Fruit fly (Drosophila melanogaster): ENCODE results near the gene CG7560.
A peak's percentile ranks its signal among the peaks of the same experiment; 100 is the strongest.

Gene CG7560

DNA sequence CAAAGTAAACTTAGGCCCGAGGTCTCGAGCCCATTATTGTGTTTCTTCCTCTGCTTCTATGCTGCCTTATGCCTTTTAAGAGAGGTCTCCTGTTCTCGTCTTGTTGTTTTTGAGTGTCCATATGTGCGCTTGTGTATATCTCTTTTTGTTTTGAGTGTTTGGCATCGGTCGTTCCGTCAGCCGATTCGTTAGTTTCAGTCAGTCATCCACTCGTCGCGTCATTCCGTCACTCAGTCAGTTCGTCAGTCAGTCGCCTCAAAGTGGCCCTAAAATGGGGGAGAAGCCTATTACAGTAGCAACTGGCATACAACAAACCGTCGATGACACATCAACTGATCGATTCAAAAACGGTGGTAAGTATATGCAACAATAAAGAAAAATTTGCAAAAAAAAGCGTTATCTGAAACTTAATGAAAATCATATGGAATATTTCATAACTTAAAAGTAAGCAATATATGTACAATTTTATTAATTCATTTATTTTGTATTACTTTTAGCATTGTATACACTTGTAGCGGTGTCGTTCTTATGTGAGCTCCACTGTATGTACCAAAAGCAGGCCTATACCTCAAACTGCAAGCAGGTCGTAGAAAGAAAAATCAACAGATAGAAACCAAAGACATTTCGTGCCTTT, 6.8 kb upstream of the CG7560 start (continued):
- TF ChIP-seq CrebB (tag; optimal IDR thresholded peaks at IDR 0.05): peak; percentile 87
- peak; percentile 96 for TF ChIP-seq dmrt11E (tag; optimal IDR thresholded peaks at IDR 0.05)
- TF ChIP-seq CG1233 (GFP tag; optimal IDR thresholded peaks at IDR 0.05): peak; percentile 94
- TF ChIP-seq dan (GFP tag; IDR thresholded peaks at IDR 0.05): peak; percentile 94
- no peak for TF ChIP-seq Dll (GFP tag; IDR thresholded peaks at IDR 0.05; ENCODE audit: partially characterized antibody)
- peak; percentile 96 for TF ChIP-seq CG13424 (tag; optimal IDR thresholded peaks at IDR 0.05)
- peak; percentile 81 for TF ChIP-seq CkIIα-i1 (GFP tag; IDR thresholded peaks at IDR 0.05)
- no peak for TF ChIP-seq nerfin-2 (GFP tag; IDR thresholded peaks at IDR 0.05; ENCODE audit: partially characterized antibody)
- TF ChIP-seq Six4 (GFP tag; optimal IDR thresholded peaks at IDR 0.05): peak; percentile 93
- TF ChIP-seq NC2β (GFP tag; optimal IDR thresholded peaks at IDR 0.05): peak; percentile 82
- peak; percentile 90 for TF ChIP-seq lab (GFP tag; optimal IDR thresholded peaks at IDR 0.05)
- peak; percentile 86 for TF ChIP-seq lilli (GFP tag; optimal IDR thresholded peaks at IDR 0.05)
- peak; percentile 5 for TF ChIP-seq gro (GFP tag; optimal IDR thresholded peaks at IDR 0.05)
- TF ChIP-seq vnd (GFP tag; IDR thresholded peaks at IDR 0.05; ENCODE audit: partially characterized antibody): no peak
- TF ChIP-seq CG5180 (GFP tag; optimal IDR thresholded peaks at IDR 0.05): peak; percentile 84
- TF ChIP-seq oc (tag; optimal IDR thresholded peaks at IDR 0.05): peak; percentile 95
- TF ChIP-seq sqz (GFP tag; optimal IDR thresholded peaks at IDR 0.05): peak; percentile 84
- no peak for TF ChIP-seq bbx (GFP tag; IDR thresholded peaks at IDR 0.05; ENCODE audit: partially characterized antibody)
- TF ChIP-seq lmd (GFP tag; IDR thresholded peaks at IDR 0.05): peak; percentile 97
- peak; percentile 97 for TF ChIP-seq Xrp1 (GFP tag; IDR thresholded peaks at IDR 0.05)
- TF ChIP-seq CG18476 (GFP tag; optimal IDR thresholded peaks at IDR 0.05): peak; percentile 89
- peak; percentile 81 for TF ChIP-seq GATAe (GFP tag; conservative IDR thresholded peaks at IDR 0.05)
- TF ChIP-seq gsb (GFP tag; IDR thresholded peaks at IDR 0.05): peak; percentile 80
- TF ChIP-seq Fer1 (GFP tag; optimal IDR thresholded peaks at IDR 0.05): peak; percentile 92
- TF ChIP-seq cg (GFP tag; optimal IDR thresholded peaks at IDR 0.05): no peak
- no peak for TF ChIP-seq HLH4C (GFP tag; IDR thresholded peaks at IDR 0.05; ENCODE audit: partially characterized antibody)
- TF ChIP-seq CG5245 (GFP tag; optimal IDR thresholded peaks at IDR 0.05): peak; percentile 90
- TF ChIP-seq CG8388 (GFP tag; optimal IDR thresholded peaks at IDR 0.05): peak; percentile 92
- peak; percentile 96 for TF ChIP-seq Lim3 (GFP tag; IDR thresholded peaks at IDR 0.05)
- peak; percentile 91 for TF ChIP-seq ATbp (GFP tag; optimal IDR thresholded peaks at IDR 0.05)
- TF ChIP-seq CG8089 (GFP tag; optimal IDR thresholded peaks at IDR 0.05): peak; percentile 86
- peak; percentile 86 for TF ChIP-seq CG30403 (GFP tag; optimal IDR thresholded peaks at IDR 0.05)
- no peak for TF ChIP-seq usp (GFP tag; optimal IDR thresholded peaks at IDR 0.05)
- TF ChIP-seq chif (GFP tag; optimal IDR thresholded peaks at IDR 0.05): peak; percentile 80 to 93
- TF ChIP-seq mld (GFP tag; IDR thresholded peaks at IDR 0.05; ENCODE audit: partially characterized antibody): no peak
- peak; percentile 75 for TF ChIP-seq Side (GFP tag; optimal IDR thresholded peaks at IDR 0.05)
- TF ChIP-seq CG17568 (GFP tag; optimal IDR thresholded peaks at IDR 0.05): peak; percentile 87
- TF ChIP-seq pros (GFP tag; optimal IDR thresholded peaks at IDR 0.05): peak; percentile 51
- peak; percentile 94 for TF ChIP-seq Spps (tag; optimal IDR thresholded peaks at IDR 0.05)
- peak; percentile 92 for TF ChIP-seq sim (GFP tag; IDR thresholded peaks at IDR 0.05)
- peak; percentile 95 for TF ChIP-seq CG31441 (GFP tag; IDR thresholded peaks at IDR 0.05)
- TF ChIP-seq CG10147 (GFP tag; optimal IDR thresholded peaks at IDR 0.05): peak; percentile 89
- TF ChIP-seq CG9727 (GFP tag; optimal IDR thresholded peaks at IDR 0.05): peak; percentile 95
- no peak for TF ChIP-seq ems (GFP tag; optimal IDR thresholded peaks at IDR 0.05)
- peak; percentile 95 for TF ChIP-seq CG12391 (tag; optimal IDR thresholded peaks at IDR 0.05)
- TF ChIP-seq CG13775 (GFP tag; optimal IDR thresholded peaks at IDR 0.05): peak; percentile 91
- TF ChIP-seq CG11696 (GFP tag; IDR thresholded peaks at IDR 0.05): peak; percentile 74
- TF ChIP-seq CG2889 (GFP tag; IDR thresholded peaks at IDR 0.05): peak; percentile 96
- TF ChIP-seq nau (GFP tag; optimal IDR thresholded peaks at IDR 0.05): peak; percentile 89
